Worm (Caenorhabditis elegans) whole organism, L4/young adult: ENCODE data around the gene ckb-4.

ENCODE experiments used
- W03F9.2 ChIP-seq: fragments of 150-350 bp; optimal IDR thresholded peaks from 2 replicates; lab custom pipeline; 2014; ENCODE audit warnings: missing biosample characterization, missing genetic modification characterization
- dao-5 ChIP-seq: sonication (generic microtip); optimal IDR thresholded peaks from 2 replicates; lab custom pipeline; 2016; ENCODE audit warnings: missing genotype, missing genetic modification characterization, moderate library complexity, missing compliant biosample characterization

DNA sequence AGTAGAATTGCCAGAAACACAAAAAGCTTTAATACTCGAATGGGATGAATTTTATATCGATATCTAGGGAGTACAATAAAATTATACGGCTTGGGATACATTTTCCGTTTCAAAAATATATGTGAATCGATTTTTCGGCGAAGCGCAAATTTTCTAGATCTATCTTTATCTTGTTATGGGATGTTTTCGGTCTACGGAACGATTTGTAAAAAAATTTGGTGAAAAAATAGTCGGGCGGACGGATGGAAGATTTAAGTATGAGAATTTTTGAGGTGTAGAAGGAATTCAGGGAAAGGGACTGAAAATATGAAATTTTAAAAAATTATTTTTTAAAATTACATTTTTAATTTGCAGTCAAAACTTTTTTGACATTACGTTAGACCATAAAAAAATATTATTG, 3.3 kb downstream of the ckb-4 start, which contains the start of gene F22F7.4:
- TF ChIP-seq dao-5 (tag; lab: Kevin White, UChicago) (no peak), W03F9.2 (tag; lab: Kevin White, UChicago) (no peak)
